Worm (Caenorhabditis elegans): ENCODE data around the gene ZK938.10.

- TF ChIP-seq zag-1 (tag; optimal IDR thresholded peaks at IDR 0.05) (no peak), fos-1 (tag; optimal IDR thresholded peaks at IDR 0.05) (no peak), egl-5 (tag; optimal IDR thresholded peaks at IDR 0.05) (no peak), mdl-1 (tag; optimal IDR thresholded peaks at IDR 0.05) (no peak), ztf-11 (tag; optimal IDR thresholded peaks at IDR 0.05) (no peak)
Observed at ce11 chrII:9891031-9891689, 40.3 kb upstream of the ZK938.10 start, which contains the start of gene vgln-1.
